Worm (Caenorhabditis elegans) whole organism, L3 larva: ENCODE results near the gene Y50D4B.6.
A peak's percentile ranks its signal among the peaks of the same experiment; 100 is the strongest.

Experiments
- R02D3.7 ChIP-seq: fragments of 150-350 bp; optimal IDR thresholded peaks from 2 replicates; lab custom pipeline; 2014; ENCODE audit warnings: missing biosample characterization, missing genetic modification characterization
- ZK546.5 ChIP-seq: sonication (generic microtip); optimal IDR thresholded peaks from 2 replicates; lab custom pipeline; 2017; ENCODE audit warnings: missing biosample characterization, missing genetic modification characterization
- aly-2 ChIP-seq: fragments of 150-350 bp; optimal IDR thresholded peaks from 2 replicates; lab custom pipeline; 2014; ENCODE audit warnings: missing biosample characterization, missing genetic modification characterization
- ceh-28 ChIP-seq: fragments of 150-350 bp; optimal IDR thresholded peaks from 2 replicates; lab custom pipeline; 2014; ENCODE audit warnings: missing biosample characterization, missing genetic modification reagents, missing genetic modification characterization
- ceh-82 ChIP-seq: fragments of 150-350 bp; optimal IDR thresholded peaks from 2 replicates; lab custom pipeline; 2014; ENCODE audit warnings: missing biosample characterization, missing genetic modification characterization
- daf-12 ChIP-seq: fragments of 150-350 bp; optimal IDR thresholded peaks from 2 replicates; lab custom pipeline; 2014; ENCODE audit warnings: missing biosample characterization, missing genetic modification reagents, missing genetic modification characterization
- egl-27 ChIP-seq: sonication (generic microtip); optimal IDR thresholded peaks from 4 replicates; lab custom pipeline; 2017; ENCODE audit warnings: missing biosample characterization, missing genetic modification reagents, missing genetic modification characterization
- egl-5 ChIP-seq: fragments of 150-350 bp; optimal IDR thresholded peaks from 2 replicates; lab custom pipeline; 2017; ENCODE audit warnings: missing biosample characterization, missing genetic modification reagents, missing genetic modification characterization, inconsistent platforms
- elt-1 ChIP-seq: fragments of 150-350 bp; optimal IDR thresholded peaks from 2 replicates; lab custom pipeline; 2014; ENCODE audit warnings: missing biosample characterization, missing genetic modification characterization
- elt-2 ChIP-seq: sonication (generic microtip); optimal IDR thresholded peaks from 2 replicates; lab custom pipeline; 2016; ENCODE audit warnings: missing genetic modification reagents, mild to moderate bottlenecking, missing genetic modification characterization, missing compliant biosample characterization
- fkh-10 ChIP-seq: sonication (generic microtip); optimal IDR thresholded peaks from 2 replicates; lab custom pipeline; 2017; ENCODE audit warnings: missing biosample characterization, missing genetic modification reagents, missing genetic modification characterization
- fkh-2 ChIP-seq: fragments of 150-350 bp; optimal IDR thresholded peaks from 2 replicates; lab custom pipeline; 2014; ENCODE audit warnings: missing biosample characterization, missing genetic modification reagents, missing genetic modification characterization
- fos-1 ChIP-seq: fragments of 150-350 bp; optimal IDR thresholded peaks from 2 replicates; lab custom pipeline; 2014; ENCODE audit warnings: missing biosample characterization, missing genetic modification characterization
- hmg-11 ChIP-seq: sonication (generic microtip); optimal IDR thresholded peaks from 2 replicates; lab custom pipeline; 2016; ENCODE audit warnings: missing genetic modification characterization, missing compliant biosample characterization
- jun-1 ChIP-seq: fragments of 150-350 bp; optimal IDR thresholded peaks from 2 replicates; lab custom pipeline; 2014; ENCODE audit warnings: missing biosample characterization, missing genetic modification reagents, missing genetic modification characterization
- lin-15B ChIP-seq: fragments of 150-350 bp; optimal IDR thresholded peaks from 2 replicates; lab custom pipeline; 2014; ENCODE audit warnings: missing biosample characterization, missing genetic modification characterization
- lin-39 ChIP-seq: fragments of 150-350 bp; optimal IDR thresholded peaks from 2 replicates; lab custom pipeline; 2018; ENCODE audit warnings: missing biosample characterization, missing genetic modification reagents, missing genetic modification characterization
- lsy-12 ChIP-seq: sonication (generic microtip); optimal IDR thresholded peaks from 2 replicates; lab custom pipeline; 2016; ENCODE audit warnings: mild to moderate bottlenecking, missing genetic modification characterization, missing compliant biosample characterization
- mml-1 ChIP-seq: fragments of 150-350 bp; sonication (generic microtip); optimal IDR thresholded peaks from 3 replicates; lab custom pipeline; 2014; ENCODE audit warnings: missing biosample characterization, missing genetic modification characterization
- nfya-1 ChIP-seq: sonication (generic microtip); optimal IDR thresholded peaks from 2 replicates; lab custom pipeline; 2017; ENCODE audit warnings: missing genetic modification characterization, mild to moderate bottlenecking, missing compliant biosample characterization, antibody characterized with exemption, moderate library complexity; ENCODE audit not compliant: insufficient read depth
- nhr-12 ChIP-seq: fragments of 150-350 bp; optimal IDR thresholded peaks from 2 replicates; lab custom pipeline; 2014; ENCODE audit warnings: missing biosample characterization, missing genetic modification characterization
- nhr-23 ChIP-seq: fragments of 150-350 bp; optimal IDR thresholded peaks from 2 replicates; lab custom pipeline; 2014; ENCODE audit warnings: missing biosample characterization, missing genetic modification reagents, missing genetic modification characterization
- nhr-237 ChIP-seq: fragments of 150-350 bp; optimal IDR thresholded peaks from 2 replicates; lab custom pipeline; 2014; ENCODE audit warnings: missing biosample characterization, missing genetic modification characterization
- nhr-25 ChIP-seq: sonication (generic microtip); optimal IDR thresholded peaks from 2 replicates; lab custom pipeline; 2017; ENCODE audit warnings: missing biosample characterization, missing genetic modification characterization
- nhr-28 ChIP-seq: fragments of 150-350 bp; optimal IDR thresholded peaks from 2 replicates; lab custom pipeline; 2014; ENCODE audit warnings: missing biosample characterization, missing genetic modification characterization
- nhr-43 ChIP-seq: sonication (generic microtip); optimal IDR thresholded peaks from 2 replicates; lab custom pipeline; 2016; ENCODE audit warnings: mild to moderate bottlenecking, missing genetic modification characterization, missing compliant biosample characterization; ENCODE audit not compliant: poor library complexity, severe bottlenecking
- nhr-67 ChIP-seq: fragments of 150-350 bp; optimal IDR thresholded peaks from 2 replicates; lab custom pipeline; 2014; ENCODE audit warnings: missing biosample characterization, missing genetic modification characterization
- nhr-76 ChIP-seq: fragments of 150-350 bp; sonication (generic microtip); optimal IDR thresholded peaks from 5 replicates; lab custom pipeline; 2014; ENCODE audit warnings: missing biosample characterization, missing genetic modification characterization
- nhr-77 ChIP-seq: fragments of 150-350 bp; optimal IDR thresholded peaks from 2 replicates; lab custom pipeline; 2014; ENCODE audit warnings: missing biosample characterization, missing genetic modification characterization
- pha-4 ChIP-seq: fragments of 150-350 bp; optimal IDR thresholded peaks from 2 replicates; lab custom pipeline; 2014; ENCODE audit warnings: missing biosample characterization, missing genetic modification reagents, missing genetic modification characterization
- tbx-2 ChIP-seq: sonication (generic microtip); optimal IDR thresholded peaks from 2 replicates; lab custom pipeline; 2016; ENCODE audit warnings: mild to moderate bottlenecking, missing genetic modification characterization, missing compliant biosample characterization
- unc-62 ChIP-seq: fragments of 150-350 bp; sonication (generic microtip); optimal IDR thresholded peaks from 4 replicates; lab custom pipeline; 2014; ENCODE audit warnings: missing biosample characterization, missing genetic modification reagents, missing genetic modification characterization
- zag-1 ChIP-seq: fragments of 150-350 bp; optimal IDR thresholded peaks from 2 replicates; lab custom pipeline; 2014; ENCODE audit warnings: missing biosample characterization, missing genetic modification characterization
- ztf-11 ChIP-seq: fragments of 150-350 bp; optimal IDR thresholded peaks from 2 replicates; lab custom pipeline; 2014; ENCODE audit warnings: missing biosample characterization, missing genetic modification characterization
- ztf-4 ChIP-seq: fragments of 150-350 bp; optimal IDR thresholded peaks from 2 replicates; lab custom pipeline; 2014; ENCODE audit warnings: missing biosample characterization, missing genetic modification characterization

Gene Y50D4B.6

ce11 chrV:1084016-1084415 is at the start of gene Y50D4B.6:
TSS of gene Y50D4B.6 (plus strand) at chrV:1084316.
- TF ChIP-seq ceh-28 (tag; lab: Kevin White, UChicago) = no peak
- no peak for TF ChIP-seq ZK546.5 (tag; lab: Kevin White, UChicago)
- no peak for TF ChIP-seq ztf-4 (tag; lab: Kevin White, UChicago)
- TF ChIP-seq nhr-23 (tag; lab: Kevin White, UChicago) = no peak
- TF ChIP-seq elt-2 (tag; lab: Kevin White, UChicago) = no peak
- no peak for TF ChIP-seq egl-27
- TF ChIP-seq ceh-82 (tag; lab: Kevin White, UChicago) = no peak
- no peak for TF ChIP-seq nhr-237
- no peak for TF ChIP-seq R02D3.7 (tag; lab: Kevin White, UChicago)
- TF ChIP-seq nhr-77 = no peak
- no peak for TF ChIP-seq tbx-2
- TF ChIP-seq nhr-25 = no peak
- no peak for TF ChIP-seq pha-4
- TF ChIP-seq unc-62 = no peak
- TF ChIP-seq nhr-28 (tag; lab: Kevin White, UChicago) = no peak
- no peak for TF ChIP-seq mml-1 (tag; lab: Kevin White, UChicago)
- no peak for TF ChIP-seq fkh-2 (tag; lab: Kevin White, UChicago)
- TF ChIP-seq lin-39 (tag; lab: Kevin White, UChicago) = no peak
- no peak for TF ChIP-seq nfya-1 (tag; lab: Kevin White, UChicago)
- no peak for TF ChIP-seq daf-12 (tag; lab: Kevin White, UChicago)

DNA sequence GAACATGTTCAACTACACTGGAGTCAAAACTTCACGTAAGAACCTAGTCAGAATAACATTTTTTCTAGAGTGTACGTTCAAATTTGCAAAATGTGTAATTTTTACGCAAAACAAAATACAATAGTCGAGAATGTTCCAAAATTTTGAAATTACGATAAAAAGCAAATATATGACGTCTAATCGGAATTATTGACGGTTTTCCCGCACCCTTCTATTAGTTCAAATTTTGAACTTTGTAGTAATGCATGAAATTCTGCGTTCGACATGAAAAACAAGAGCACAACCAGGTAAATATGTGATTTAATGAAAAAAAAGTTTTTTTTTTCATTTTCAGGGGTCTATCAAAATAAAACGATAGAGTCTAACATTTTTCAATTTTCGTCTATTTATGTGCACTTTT is 46.0 kb upstream of the Y50D4B.6 start:
- TF ChIP-seq mml-1 (tag; lab: Kevin White, UChicago) (no peak), nhr-67 (tag; lab: Kevin White, UChicago) (no peak), egl-5 (no peak), zag-1 (tag; lab: Kevin White, UChicago) (no peak), elt-1 (tag; lab: Kevin White, UChicago) (no peak), ztf-4 (tag; lab: Kevin White, UChicago) (no peak), nhr-28 (tag; lab: Kevin White, UChicago) (no peak), lsy-12 (tag; lab: Kevin White, UChicago) (no peak), R02D3.7 (tag; lab: Kevin White, UChicago) (no peak), ceh-28 (tag; lab: Kevin White, UChicago) (no peak), lin-15B (tag; lab: Kevin White, UChicago) (no peak), hmg-11 (no peak), nhr-43 (tag; lab: Kevin White, UChicago) (no peak), elt-2 (tag; lab: Kevin White, UChicago) (no peak), fkh-10 (GFP tag; lab: Kevin White, UChicago) (no peak)

DNA sequence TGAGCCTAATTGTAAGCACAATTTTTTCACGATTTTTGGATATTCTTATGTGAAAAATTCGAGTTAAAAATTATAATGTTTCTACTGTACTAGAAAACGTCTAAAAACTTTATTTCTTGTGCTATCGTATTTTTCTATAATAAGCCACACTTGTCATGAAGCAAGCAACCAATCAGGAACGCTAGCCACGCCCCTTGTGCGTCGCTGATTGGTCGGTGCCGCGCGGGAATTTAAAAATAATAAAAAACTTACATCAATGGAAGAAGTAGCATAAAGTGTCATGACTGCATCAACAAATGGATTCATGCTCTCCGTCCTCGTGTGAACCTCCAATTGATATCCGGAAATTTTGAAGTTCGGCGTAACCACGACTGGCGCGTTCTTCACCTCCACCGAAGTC is 36.9 kb upstream of the Y50D4B.6 start:
- no peak for TF ChIP-seq mml-1 (tag; lab: Kevin White, UChicago)
- TF ChIP-seq egl-5 = no peak
- no peak for TF ChIP-seq pha-4
- no peak for TF ChIP-seq ZK546.5 (tag; lab: Kevin White, UChicago)
- no peak for TF ChIP-seq lsy-12 (tag; lab: Kevin White, UChicago)
- TF ChIP-seq nfya-1 (tag; lab: Kevin White, UChicago) = peak; percentile 73
- TF ChIP-seq aly-2 = no peak
- no peak for TF ChIP-seq nhr-76 (tag; lab: Kevin White, UChicago)

DNA sequence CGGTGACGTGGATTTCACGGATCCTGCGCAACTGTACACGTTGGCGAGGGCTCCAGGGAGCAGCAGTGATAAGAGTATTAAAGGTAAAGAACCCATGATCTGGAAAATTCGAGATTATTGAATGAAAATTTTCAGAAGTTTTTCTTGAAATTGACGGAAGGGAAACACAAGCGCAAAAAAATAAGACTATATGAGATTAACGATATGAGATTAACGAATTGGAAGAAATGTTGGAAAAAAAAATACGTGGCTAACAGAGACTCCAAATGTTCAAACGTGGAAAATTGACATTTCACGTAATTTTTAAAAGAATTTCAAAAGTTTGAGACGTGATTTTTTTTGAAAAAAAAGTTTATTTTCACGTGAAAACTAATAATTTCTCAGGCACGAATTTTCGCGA is 35.6 kb upstream of the Y50D4B.6 start, which contains the start of gene nra-4:
nra-4 (minus strand) TSS at position 101 of the 400 bp plus-strand sequence.
- TF ChIP-seq tbx-2 = no peak
- no peak for TF ChIP-seq egl-27
- no peak for TF ChIP-seq ztf-11 (tag; lab: Kevin White, UChicago)
- no peak for TF ChIP-seq pha-4
- TF ChIP-seq jun-1 (tag; lab: Kevin White, UChicago) = no peak
- no peak for TF ChIP-seq nhr-12 (tag; lab: Kevin White, UChicago)
- no peak for TF ChIP-seq lin-39 (tag; lab: Kevin White, UChicago)
- TF ChIP-seq fos-1 (tag; lab: Kevin White, UChicago) = no peak
- TF ChIP-seq daf-12 (tag; lab: Kevin White, UChicago) = no peak
- TF ChIP-seq R02D3.7 (tag; lab: Kevin White, UChicago) = no peak
